Worm (Caenorhabditis elegans) whole organism, L4/young adult: Measurements from ENCODE around the gene F32D8.12.

Experiments used
- W03F9.2 ChIP-seq: fragments of 150-350 bp; optimal IDR thresholded peaks from 2 replicates; lab custom pipeline; 2014; ENCODE audit warnings: missing biosample characterization, missing genetic modification characterization
- him-1 ChIP-seq: sonication (generic microtip); optimal IDR thresholded peaks from 2 replicates; lab custom pipeline; 2016; ENCODE audit warnings: missing genotype, missing genetic modification reagents, missing genetic modification characterization, missing compliant biosample characterization

DNA sequence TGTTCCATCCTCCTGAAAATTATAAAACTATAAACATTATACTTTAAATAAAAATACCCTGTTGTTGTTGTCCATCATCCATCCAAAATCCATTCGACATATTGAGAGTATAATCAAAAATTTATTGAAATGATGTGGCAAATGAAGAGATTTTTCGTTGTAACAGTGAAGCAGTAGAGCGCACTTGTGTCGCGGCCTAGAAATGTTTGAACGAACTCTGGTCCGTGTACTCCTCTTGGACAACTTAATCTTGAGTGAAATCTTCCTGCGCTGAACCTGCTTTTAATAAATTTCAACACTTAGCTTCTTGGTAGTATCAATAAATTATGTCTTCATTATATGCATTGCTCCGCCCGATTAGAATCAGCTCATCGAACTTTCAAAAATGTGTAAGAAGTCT lies 3.8 kb upstream of the F32D8.12 start, which contains the start of the genes F32D8.14 and F32D8.5:
- TF ChIP-seq W03F9.2 (peak; percentile 92), him-1 (peak; percentile 33)
